Worm (Caenorhabditis elegans) whole organism, L1 larva: ENCODE results near the gene ugt-38.

Source experiments
- C16A3.4 ChIP-seq: fragments of 150-350 bp; optimal IDR thresholded peaks from 2 replicates; lab custom pipeline; 2014; ENCODE audit warnings: missing biosample characterization, missing genetic modification characterization
- C34B4.2 ChIP-seq: sonication (generic microtip); optimal IDR thresholded peaks from 2 replicates; lab custom pipeline; 2017; ENCODE audit warnings: mild to moderate bottlenecking, missing genetic modification characterization, missing compliant biosample characterization
- Y116A8C.19 ChIP-seq: sonication (generic microtip); optimal IDR thresholded peaks from 2 replicates; lab custom pipeline; 2016; ENCODE audit warnings: missing compliant biosample characterization, missing genetic modification characterization, borderline replicate concordance
- aha-1 ChIP-seq: fragments of 150-350 bp; optimal IDR thresholded peaks from 2 replicates; lab custom pipeline; 2014; ENCODE audit warnings: missing biosample characterization, missing genetic modification characterization
- alr-1 ChIP-seq: fragments of 200-800 bp; sonication (Bioruptor generic); optimal IDR thresholded peaks from 2 replicates; lab custom pipeline; 2018; ENCODE audit warnings: borderline replicate concordance, mild to moderate bottlenecking, missing genetic modification characterization, missing compliant biosample characterization
- blmp-1 ChIP-seq: fragments of 150-350 bp; optimal IDR thresholded peaks from 2 replicates; lab custom pipeline; 2014; ENCODE audit warnings: missing biosample characterization, missing genetic modification characterization
- ceh-8 ChIP-seq: fragments of 200-800 bp; sonication (Bioruptor generic); optimal IDR thresholded peaks from 2 replicates; lab custom pipeline; 2018; ENCODE audit warnings: mild to moderate bottlenecking, missing genetic modification characterization, moderate library complexity, missing compliant biosample characterization
- ceh-82 ChIP-seq, 3 experiments: fragments of 150-350 bp in 1 of 3; sonication (generic microtip) in 2 of 3; optimal IDR thresholded peaks; 2 replicates each; lab custom pipeline; 2014 to 2017; ENCODE audit warnings: missing biosample characterization in 3 of 3, missing genetic modification characterization in 3 of 3
- ceh-88 ChIP-seq: fragments of 200-800 bp; sonication (Bioruptor generic); IDR thresholded peaks from 2 replicates; pipeline ENCODE4 v1.3.6; 2022; ENCODE audit warnings: missing genetic modification characterization, missing compliant biosample characterization
- ceh-90 ChIP-seq: sonication (generic microtip); optimal IDR thresholded peaks from 2 replicates; lab custom pipeline; 2016; ENCODE audit warnings: missing genetic modification characterization, missing compliant biosample characterization
- ces-1 ChIP-seq: fragments of 150-350 bp; optimal IDR thresholded peaks from 2 replicates; lab custom pipeline; 2014; ENCODE audit warnings: missing biosample characterization, missing genetic modification reagents, missing genetic modification characterization
- dsc-1 ChIP-seq: sonication (generic microtip); optimal IDR thresholded peaks from 2 replicates; lab custom pipeline; 2016; ENCODE audit warnings: mild to moderate bottlenecking, missing genetic modification characterization, missing compliant biosample characterization
- efl-1 ChIP-seq, 4 experiments: fragments of 150-350 bp; optimal IDR thresholded peaks in 3 of 4; peaks in 1 of 4; 1 replicate in 1 of 4; 2 replicates in 3 of 4; lab custom pipeline; 2014; ENCODE audit warnings: missing biosample characterization in 2 of 4, missing genetic modification characterization in 2 of 4, missing genetic modification reagents in 2 of 4
- egl-13 ChIP-seq: sonication (generic microtip); optimal IDR thresholded peaks from 2 replicates; lab custom pipeline; 2016; ENCODE audit warnings: missing genotype, missing genetic modification reagents, missing genetic modification characterization, missing compliant biosample characterization
- elt-3 ChIP-seq, 6 experiments: fragments of 150-350 bp in 1 of 6; sonication (generic microtip); optimal IDR thresholded peaks; 2 replicates each; lab custom pipeline; 2017 to 2018; ENCODE audit warnings: missing biosample characterization in 6 of 6, missing genetic modification characterization in 6 of 6, inconsistent platforms in 1 of 6
- fkh-10 ChIP-seq: sonication (generic microtip); optimal IDR thresholded peaks from 2 replicates; lab custom pipeline; 2017; ENCODE audit warnings: missing biosample characterization, missing genetic modification reagents, missing genetic modification characterization
- fkh-4 ChIP-seq: sonication (generic microtip); optimal IDR thresholded peaks from 2 replicates; lab custom pipeline; 2016; ENCODE audit warnings: missing compliant biosample characterization, missing genetic modification characterization, borderline replicate concordance
- hlh-17 ChIP-seq: fragments of 200-800 bp; sonication (Bioruptor generic); optimal IDR thresholded peaks from 2 replicates; lab custom pipeline; 2018; ENCODE audit warnings: missing genetic modification characterization, mild to moderate bottlenecking, missing compliant biosample characterization, moderate library complexity, borderline replicate concordance
- hlh-4 ChIP-seq: sonication (generic microtip); optimal IDR thresholded peaks from 2 replicates; lab custom pipeline; 2016; ENCODE audit warnings: mild to moderate bottlenecking, missing genetic modification characterization, missing compliant biosample characterization
- hpl-2 ChIP-seq: fragments of 150-350 bp; optimal IDR thresholded peaks from 2 replicates; lab custom pipeline; 2014; ENCODE audit warnings: missing biosample characterization, missing genetic modification reagents, missing genetic modification characterization
- irx-1 ChIP-seq: sonication (generic microtip); optimal IDR thresholded peaks from 2 replicates; lab custom pipeline; 2016; ENCODE audit warnings: missing genetic modification characterization, missing compliant biosample characterization
- jun-1 ChIP-seq: fragments of 150-350 bp; optimal IDR thresholded peaks from 2 replicates; lab custom pipeline; 2014; ENCODE audit warnings: missing biosample characterization, missing genetic modification reagents, missing genetic modification characterization
- lin-15B ChIP-seq: fragments of 150-350 bp; sonication (generic microtip); optimal IDR thresholded peaks from 3 replicates; lab custom pipeline; 2014; ENCODE audit warnings: missing biosample characterization, missing genetic modification characterization
- lin-39 ChIP-seq: fragments of 150-350 bp; optimal IDR thresholded peaks from 2 replicates; lab custom pipeline; 2014; ENCODE audit warnings: missing biosample characterization, missing genetic modification reagents, missing genetic modification characterization
- lir-3 ChIP-seq: sonication (generic microtip); optimal IDR thresholded peaks from 2 replicates; lab custom pipeline; 2016; ENCODE audit warnings: mild to moderate bottlenecking, missing genetic modification characterization, moderate library complexity, missing compliant biosample characterization; ENCODE audit not compliant: poor library complexity
- mab-9 ChIP-seq: fragments of 200-800 bp; sonication (Bioruptor generic); IDR thresholded peaks from 2 replicates; pipeline ENCODE4 v1.3.6; 2022; ENCODE audit warnings: missing genetic modification reagents, missing genetic modification characterization, missing compliant biosample characterization
- mdl-1 ChIP-seq, 2 experiments: fragments of 150-350 bp; optimal IDR thresholded peaks; 2 replicates each; lab custom pipeline; 2014 to 2017; ENCODE audit warnings: missing biosample characterization in 2 of 2, missing genetic modification characterization in 2 of 2, inconsistent platforms in 1 of 2
- mep-1 ChIP-seq: fragments of 150-350 bp; optimal IDR thresholded peaks from 2 replicates; lab custom pipeline; 2014; ENCODE audit warnings: missing biosample characterization, missing genetic modification characterization
- nhr-11 ChIP-seq: fragments of 150-350 bp; optimal IDR thresholded peaks from 2 replicates; lab custom pipeline; 2014; ENCODE audit warnings: missing biosample characterization, missing genetic modification characterization
- nhr-19 ChIP-seq: fragments of 200-800 bp; sonication (Bioruptor generic); conservative IDR thresholded peaks from 2 replicates; pipeline ENCODE4 v1.3.6; 2022; ENCODE audit warnings: missing genetic modification characterization, missing compliant biosample characterization
- nhr-237 ChIP-seq: fragments of 150-350 bp; optimal IDR thresholded peaks from 2 replicates; lab custom pipeline; 2014; ENCODE audit warnings: missing biosample characterization, missing genetic modification characterization
- nhr-90 ChIP-seq: sonication (generic microtip); optimal IDR thresholded peaks from 2 replicates; lab custom pipeline; 2016; ENCODE audit warnings: mild to moderate bottlenecking, missing genetic modification characterization, missing compliant biosample characterization; ENCODE audit not compliant: poor library complexity
- pag-3 ChIP-seq: sonication (generic microtip); optimal IDR thresholded peaks from 2 replicates; lab custom pipeline; 2017; ENCODE audit warnings: missing genetic modification characterization, mild to moderate bottlenecking, missing compliant biosample characterization, antibody characterized with exemption, borderline replicate concordance; ENCODE audit not compliant: insufficient read depth
- rnt-1 ChIP-seq: sonication (generic microtip); optimal IDR thresholded peaks from 2 replicates; lab custom pipeline; 2016; ENCODE audit warnings: mild to moderate bottlenecking, missing genetic modification characterization, moderate library complexity, missing compliant biosample characterization
- snpc-4 ChIP-seq: fragments of 150-350 bp; optimal IDR thresholded peaks from 2 replicates; lab custom pipeline; 2014; ENCODE audit warnings: missing biosample characterization, missing genetic modification characterization
- sptf-1 ChIP-seq: fragments of 150-350 bp; optimal IDR thresholded peaks from 2 replicates; lab custom pipeline; 2014; ENCODE audit warnings: missing biosample characterization, missing genetic modification characterization
- swsn-7 ChIP-seq: sonication (generic microtip); optimal IDR thresholded peaks from 2 replicates; lab custom pipeline; 2016; ENCODE audit warnings: missing genetic modification characterization, missing compliant biosample characterization
- tbx-2 ChIP-seq: sonication (generic microtip); optimal IDR thresholded peaks from 2 replicates; lab custom pipeline; 2016; ENCODE audit warnings: missing genetic modification characterization, missing compliant biosample characterization
- unc-130 ChIP-seq: fragments of 150-350 bp; optimal IDR thresholded peaks from 2 replicates; lab custom pipeline; 2017; ENCODE audit warnings: missing biosample characterization, missing genetic modification characterization, inconsistent platforms
- unc-30 ChIP-seq: sonication (generic microtip); optimal IDR thresholded peaks from 2 replicates; lab custom pipeline; 2017; ENCODE audit warnings: missing biosample characterization, missing genetic modification characterization
- unc-62 ChIP-seq: fragments of 150-350 bp; optimal IDR thresholded peaks from 2 replicates; lab custom pipeline; 2014; ENCODE audit warnings: missing biosample characterization, missing genetic modification reagents, missing genetic modification characterization
- xbp-1 ChIP-seq: sonication (generic microtip); optimal IDR thresholded peaks from 2 replicates; lab custom pipeline; 2016; ENCODE audit warnings: missing genetic modification characterization, missing compliant biosample characterization
- zag-1 ChIP-seq: fragments of 150-350 bp; optimal IDR thresholded peaks from 2 replicates; lab custom pipeline; 2014; ENCODE audit warnings: missing biosample characterization, missing genetic modification characterization
- ztf-11 ChIP-seq, 2 experiments: sonication (generic microtip); optimal IDR thresholded peaks; 2 replicates each; lab custom pipeline; 2016 to 2017; ENCODE audit warnings: missing genetic modification characterization in 2 of 2, missing biosample characterization in 1 of 2, missing compliant biosample characterization in 1 of 2

The ugt-38 gene

ce11 chrV:7196498-7196966 lies 49.3 kb upstream of the ugt-38 start, which contains the start of gene F09G2.2 (continued):
- TF ChIP-seq hlh-17 (GFP tag; lab: Kevin White, UChicago) (no peak), hpl-2 (GFP tag; lab: Kevin White, UChicago) (peak; percentile 52), unc-62 (no peak), unc-130 (tag; lab: Kevin White, UChicago) (peak; percentile 94), lin-15B (tag; lab: Kevin White, UChicago) (peak; percentile 93), dsc-1 (tag; lab: Kevin White, UChicago) (peak; percentile 82), alr-1 (no peak), snpc-4 (tag; lab: Kevin White, UChicago) (peak; percentile 62), xbp-1 (tag; lab: Kevin White, UChicago) (peak; percentile 94), nhr-11 (tag; lab: Kevin White, UChicago) (peak; percentile 10), mdl-1 (tag; optimal IDR thresholded peaks at IDR 0.05; lab: Kevin White, UChicago) (peak in 1 of 2 experiments; percentile 90), Y116A8C.19 (tag; lab: Kevin White, UChicago) (no peak), lir-3 (tag; lab: Kevin White, UChicago) (peak; percentile 29), ceh-88 (GFP tag; lab: Robert Waterston, UW) (peak; percentile 74), ces-1 (GFP tag; lab: Kevin White, UChicago) (no peak), tbx-2 (tag; lab: Kevin White, UChicago) (peak; percentile 91), fkh-10 (GFP tag; lab: Kevin White, UChicago) (peak; percentile 44), C16A3.4 (peak; percentile 95), ceh-8 (GFP tag; lab: Kevin White, UChicago) (peak; percentile 72), elt-3 (tag; optimal IDR thresholded peaks at IDR 0.05; lab: Kevin White, UChicago) (peak in 4 of 6 experiments; percentile 14 to 93 (median 68)), egl-13 (tag; lab: Kevin White, UChicago) (peak; percentile 74), fkh-4 (no peak), ztf-11 (tag; optimal IDR thresholded peaks at IDR 0.05; lab: Kevin White, UChicago) (peak in 1 of 2 experiments; percentile 75), jun-1 (tag; lab: Kevin White, UChicago) (peak; percentile 89), swsn-7 (tag; lab: Kevin White, UChicago) (peak; percentile 93), irx-1 (tag; lab: Kevin White, UChicago) (peak; percentile 82), C34B4.2 (tag; lab: Kevin White, UChicago) (no peak), efl-1 (optimal IDR thresholded peaks at IDR 0.05; lab: Kevin White, UChicago) (peak; percentile 91), efl-1 (GFP tag; optimal IDR thresholded peaks at IDR 0.05 in 1 of 2; lab: Kevin White, UChicago) (peak; percentile 89 to 99), nhr-19 (GFP tag; lab: Robert Waterston, UW) (peak; percentile 94), lin-39 (tag; lab: Kevin White, UChicago) (peak; percentile 43), mab-9 (GFP tag; lab: Robert Waterston, UW) (peak; percentile 60), rnt-1 (tag; lab: Kevin White, UChicago) (peak; percentile 92), aha-1 (no peak), ceh-82 (tag; optimal IDR thresholded peaks at IDR 0.05; lab: Kevin White, UChicago) (peak; percentile 92 to 94 (median 93)), nhr-237 (tag; lab: Kevin White, UChicago) (peak; percentile 79), pag-3 (tag; lab: Kevin White, UChicago) (peak; percentile 44), mep-1 (peak; percentile 95), sptf-1 (tag; lab: Kevin White, UChicago) (no peak), hlh-4 (tag; lab: Kevin White, UChicago) (no peak), zag-1 (tag; lab: Kevin White, UChicago) (no peak), nhr-90 (peak; percentile 92), unc-30 (tag; lab: Kevin White, UChicago) (no peak), ceh-90 (no peak), blmp-1 (tag; lab: Kevin White, UChicago) (peak; percentile 77)
